Worm (Caenorhabditis elegans) whole organism, mixed stage, embryonic: ENCODE data around the gene T09A12.1.

Experiments used
- drap-1 ChIP-seq: fragments of 200-800 bp; sonication (Bioruptor generic); optimal IDR thresholded peaks from 3 replicates; lab custom pipeline; 2018; ENCODE audit warnings: mild to moderate bottlenecking, missing genetic modification characterization, missing compliant biosample characterization
- elt-3 ChIP-seq: fragments of 150-350 bp; optimal IDR thresholded peaks from 2 replicates; lab custom pipeline; 2014; ENCODE audit warnings: missing biosample characterization, missing genetic modification characterization
- lin-13 ChIP-seq: fragments of 150-350 bp; optimal IDR thresholded peaks from 2 replicates; lab custom pipeline; 2014; ENCODE audit warnings: missing biosample characterization, missing genetic modification characterization
- mep-1 ChIP-seq: fragments of 150-350 bp; optimal IDR thresholded peaks from 2 replicates; lab custom pipeline; 2017; ENCODE audit warnings: missing biosample characterization, missing genetic modification reagents, missing genetic modification characterization, inconsistent platforms
- nhr-12 ChIP-seq: fragments of 150-350 bp; optimal IDR thresholded peaks from 2 replicates; lab custom pipeline; 2014; ENCODE audit warnings: missing biosample characterization, missing genetic modification characterization
- pha-4 ChIP-seq: fragments of 150-350 bp; optimal IDR thresholded peaks from 2 replicates; lab custom pipeline; 2018; ENCODE audit warnings: missing biosample characterization, missing genetic modification reagents, missing genetic modification characterization
- snpc-4 ChIP-seq: fragments of 150-350 bp; optimal IDR thresholded peaks from 2 replicates; lab custom pipeline; 2014; ENCODE audit warnings: missing biosample characterization, missing genetic modification characterization
- sptf-1 ChIP-seq: sonication (generic microtip); optimal IDR thresholded peaks from 2 replicates; lab custom pipeline; 2017; ENCODE audit warnings: mild to moderate bottlenecking, missing genetic modification characterization, moderate library complexity, missing compliant biosample characterization

DNA sequence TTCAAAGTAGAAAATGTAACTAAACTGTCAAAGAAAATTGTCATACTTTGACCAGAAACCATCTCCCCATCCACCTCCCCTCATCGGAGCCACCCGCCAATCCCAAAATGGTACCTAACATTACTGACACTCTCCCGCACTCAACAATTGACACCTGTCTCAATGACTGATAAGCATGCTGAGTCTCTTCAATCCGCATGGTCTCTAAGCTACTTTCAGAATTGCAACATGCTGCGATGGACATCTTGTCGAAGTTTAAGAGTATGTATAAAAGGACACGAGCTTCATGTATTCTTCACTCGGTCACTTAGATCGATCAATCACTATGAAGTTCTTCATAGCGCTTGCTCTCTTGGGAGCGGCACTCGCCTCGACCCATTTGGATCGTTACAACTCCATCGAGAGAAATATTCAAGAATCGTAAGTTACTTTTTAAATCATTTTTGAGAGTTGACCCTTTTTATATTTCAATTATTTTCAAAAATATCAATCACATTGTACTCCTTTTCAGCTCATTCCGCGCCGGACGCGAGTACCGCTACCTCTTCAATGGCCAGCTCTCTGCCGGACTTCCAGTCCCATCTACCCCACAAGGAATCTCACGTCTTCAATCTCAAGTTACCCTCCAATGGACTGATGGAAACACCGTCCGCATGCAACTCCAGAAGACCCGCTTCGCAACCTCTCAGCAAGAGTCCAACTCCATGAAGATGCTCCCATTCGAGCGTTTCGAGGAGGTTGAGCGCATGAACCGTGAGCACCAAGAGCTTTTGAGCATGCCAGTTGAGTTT, 16.8 kb downstream of the T09A12.1 start, which contains the start of gene vit-6:
- TF ChIP-seq drap-1 (GFP tag; lab: Kevin White, UChicago): no peak
- TF ChIP-seq snpc-4 (tag; lab: Kevin White, UChicago): no peak
- no peak for TF ChIP-seq pha-4 (tag; lab: Kevin White, UChicago)
- TF ChIP-seq mep-1 (tag; lab: Kevin White, UChicago): no peak
- no peak for TF ChIP-seq nhr-12
- no peak for TF ChIP-seq sptf-1 (tag; lab: Kevin White, UChicago)
- TF ChIP-seq elt-3: no peak
- no peak for TF ChIP-seq lin-13 (tag; lab: Kevin White, UChicago)
